Fruit fly (Drosophila melanogaster) whole organism, embryonic: Measurements from ENCODE around the gene sick.
A peak's percentile ranks its signal among the peaks of the same experiment; 100 is the strongest.

Source experiments
- CG10147 ChIP-seq: fragments of 200-800 bp; sonication (Bioruptor generic); optimal IDR thresholded peaks from 2 replicates; lab custom pipeline; 2019; ENCODE audit warnings: missing biosample characterization, mild to moderate bottlenecking, missing genetic modification characterization, moderate library complexity
- CG10321 ChIP-seq: fragments of 200-800 bp; sonication (Bioruptor generic); IDR thresholded peaks from 2 replicates; pipeline ENCODE4 v1.3.6; 2022; ENCODE audit warnings: missing biosample characterization, missing genetic modification characterization
- CG10462 ChIP-seq: fragments of 200-800 bp; sonication (Bioruptor generic); optimal IDR thresholded peaks from 2 replicates; lab custom pipeline; 2016; ENCODE audit warnings: missing biosample characterization, missing genetic modification characterization
- CG10543 ChIP-seq: fragments of 200-800 bp; sonication (Bioruptor generic); optimal IDR thresholded peaks from 3 replicates; lab custom pipeline; 2017; ENCODE audit warnings: missing biosample characterization, mild to moderate bottlenecking, missing genetic modification characterization, moderate library complexity
- CG1529 ChIP-seq: fragments of 200-800 bp; sonication (Bioruptor generic); optimal IDR thresholded peaks from 3 replicates; lab custom pipeline; 2018; ENCODE audit warnings: missing biosample characterization, missing genetic modification characterization
- CG15514 ChIP-seq: fragments of 200-800 bp; sonication (Bioruptor generic); optimal IDR thresholded peaks from 3 replicates; lab custom pipeline; 2017; ENCODE audit warnings: missing biosample characterization, missing genetic modification characterization, mild to moderate bottlenecking, moderate library complexity, missing genetic modification reagents
- CG16779 ChIP-seq: fragments of 200-800 bp; sonication (Bioruptor generic); IDR thresholded peaks from 2 replicates; pipeline ENCODE4 v1.3.6; 2022; ENCODE audit warnings: missing biosample characterization, missing genetic modification characterization
- CG17359 ChIP-seq: fragments of 200-800 bp; sonication (Bioruptor generic); optimal IDR thresholded peaks from 3 replicates; lab custom pipeline; 2018; ENCODE audit warnings: missing biosample characterization, mild to moderate bottlenecking, missing genetic modification characterization, moderate library complexity
- CG17361 ChIP-seq: fragments of 200-800 bp; sonication (Bioruptor generic); IDR thresholded peaks from 3 replicates; pipeline ENCODE4 v1.3.6; 2022; ENCODE audit warnings: missing biosample characterization, missing genetic modification characterization
- CG18011 ChIP-seq: fragments of 200-800 bp; sonication (Bioruptor generic); optimal IDR thresholded peaks from 2 replicates; lab custom pipeline; 2017; ENCODE audit warnings: missing biosample characterization, missing genetic modification characterization, mild to moderate bottlenecking, moderate library complexity, missing genotype
- CG31365 ChIP-seq: fragments of 200-800 bp; sonication (Bioruptor generic); optimal IDR thresholded peaks from 2 replicates; lab custom pipeline; 2018; ENCODE audit warnings: missing biosample characterization, mild to moderate bottlenecking, missing genetic modification characterization
- CG32532 ChIP-seq: fragments of 200-800 bp; sonication (Bioruptor generic); IDR thresholded peaks from 2 replicates; pipeline ENCODE4 v1.3.6; 2022; ENCODE audit warnings: missing biosample characterization, missing genetic modification characterization
- CG33557 ChIP-seq: fragments of 200-800 bp; sonication (Bioruptor generic); optimal IDR thresholded peaks from 2 replicates; lab custom pipeline; 2019; ENCODE audit warnings: missing biosample characterization, mild to moderate bottlenecking, missing genetic modification characterization, moderate library complexity
- CG4282 ChIP-seq: fragments of 200-800 bp; sonication (Bioruptor generic); optimal IDR thresholded peaks from 2 replicates; lab custom pipeline; 2016; ENCODE audit warnings: missing biosample characterization, missing genetic modification characterization
- CG6254 ChIP-seq: fragments of 200-800 bp; sonication (Bioruptor generic); optimal IDR thresholded peaks from 3 replicates; lab custom pipeline; 2017; ENCODE audit warnings: mild to moderate bottlenecking, missing biosample characterization, missing genetic modification reagents, missing genetic modification characterization
- CG6272 ChIP-seq: fragments of 200-800 bp; sonication (Bioruptor generic); IDR thresholded peaks from 2 replicates; pipeline ENCODE4 v1.3.6; 2022; ENCODE audit warnings: missing biosample characterization, missing genetic modification characterization
- CG6765 ChIP-seq: fragments of 200-800 bp; sonication (Bioruptor generic); optimal IDR thresholded peaks from 3 replicates; lab custom pipeline; 2017; ENCODE audit warnings: missing biosample characterization, mild to moderate bottlenecking, missing genetic modification characterization
- CG8765 ChIP-seq: fragments of 200-800 bp; sonication (Bioruptor generic); IDR thresholded peaks from 2 replicates; pipeline ENCODE4 v1.3.6; 2022; ENCODE audit warnings: missing biosample characterization, missing genetic modification characterization
- CG8944 ChIP-seq: fragments of 200-800 bp; sonication (Bioruptor generic); optimal IDR thresholded peaks from 3 replicates; lab custom pipeline; 2016; ENCODE audit warnings: missing biosample characterization, missing genetic modification characterization
- CG9609 ChIP-seq: fragments of 200-800 bp; sonication (Bioruptor generic); optimal IDR thresholded peaks from 3 replicates; lab custom pipeline; 2016; ENCODE audit warnings: missing biosample characterization, missing genetic modification characterization
- CTCF ChIP-seq: fragments of 200-800 bp; sonication (Bioruptor generic); optimal IDR thresholded peaks from 2 replicates; lab custom pipeline; 2017; ENCODE audit warnings: missing biosample characterization, mild to moderate bottlenecking, missing genetic modification characterization, moderate library complexity
- Camta ChIP-seq: fragments of 200-800 bp; sonication (Bioruptor generic); optimal IDR thresholded peaks from 2 replicates; lab custom pipeline; 2016; ENCODE audit warnings: missing biosample characterization, missing genetic modification characterization
- Elba2 ChIP-seq: fragments of 200-800 bp; sonication (Bioruptor generic); optimal IDR thresholded peaks from 3 replicates; lab custom pipeline; 2016; ENCODE audit warnings: missing biosample characterization, missing genetic modification characterization
- Ets97D ChIP-seq: fragments of 200-800 bp; sonication (Bioruptor generic); optimal IDR thresholded peaks from 3 replicates; lab custom pipeline; 2016; ENCODE audit warnings: missing biosample characterization, missing genetic modification characterization
- HLH4C ChIP-seq: fragments of 200-800 bp; sonication (Bioruptor generic); IDR thresholded peaks from 3 replicates; pipeline ENCODE4 v1.3.6; 2022; ENCODE audit warnings: missing biosample characterization, missing genetic modification characterization; ENCODE audit not compliant: partially characterized antibody
- HmgZ ChIP-seq: fragments of 200-800 bp; sonication (Bioruptor generic); optimal IDR thresholded peaks from 2 replicates; lab custom pipeline; 2018; ENCODE audit warnings: missing biosample characterization, mild to moderate bottlenecking, missing genetic modification characterization
- Hmr ChIP-seq: fragments of 200-800 bp; sonication (Bioruptor generic); optimal IDR thresholded peaks from 3 replicates; lab custom pipeline; 2017; ENCODE audit warnings: mild to moderate bottlenecking, missing biosample characterization, missing genetic modification reagents, missing genetic modification characterization
- Hmx ChIP-seq: fragments of 200-800 bp; sonication (Bioruptor generic); optimal IDR thresholded peaks from 2 replicates; lab custom pipeline; 2016; ENCODE audit warnings: missing biosample characterization, missing genetic modification characterization
- Hsf ChIP-seq: fragments of 200-800 bp; sonication (Bioruptor generic); optimal IDR thresholded peaks from 3 replicates; lab custom pipeline; 2016; ENCODE audit warnings: missing biosample characterization, missing genetic modification characterization
- MTF-1 ChIP-seq: fragments of 200-800 bp; sonication (Bioruptor generic); optimal IDR thresholded peaks from 2 replicates; lab custom pipeline; 2018; ENCODE audit warnings: missing biosample characterization, mild to moderate bottlenecking, missing genetic modification characterization, borderline replicate concordance
- Optix ChIP-seq: fragments of 200-800 bp; sonication (Bioruptor generic); IDR thresholded peaks from 3 replicates; pipeline ENCODE4 v1.3.6; 2022; ENCODE audit warnings: missing biosample characterization, missing genetic modification characterization
- Pdp1 ChIP-seq, 2 experiments: fragments of 200-800 bp; sonication (Bioruptor generic); optimal IDR thresholded peaks; 3 replicates each; lab custom pipeline; 2016; ENCODE audit warnings: missing biosample characterization in 2 of 2, missing genetic modification characterization in 2 of 2, mild to moderate bottlenecking in 1 of 2, moderate library complexity in 1 of 2
- Ptx1 ChIP-seq: fragments of 200-800 bp; sonication (Bioruptor generic); IDR thresholded peaks from 2 replicates; pipeline ENCODE4 v1.3.6; 2022; ENCODE audit warnings: missing biosample characterization, missing genetic modification characterization
- TFAM ChIP-seq: fragments of 200-800 bp; sonication (Bioruptor generic); optimal IDR thresholded peaks from 2 replicates; lab custom pipeline; 2017; ENCODE audit warnings: missing biosample characterization, missing genetic modification characterization, inconsistent platforms
- Vsx1 ChIP-seq: fragments of 200-800 bp; sonication (Bioruptor generic); optimal IDR thresholded peaks from 2 replicates; lab custom pipeline; 2017; ENCODE audit warnings: missing biosample characterization, mild to moderate bottlenecking, missing genetic modification characterization, missing genetic modification reagents
- btn ChIP-seq: fragments of 200-800 bp; sonication (Bioruptor generic); optimal IDR thresholded peaks from 2 replicates; lab custom pipeline; 2016; ENCODE audit warnings: missing biosample characterization, missing genetic modification characterization
- cad ChIP-seq: fragments of >200 bp; optimal IDR thresholded peaks from 2 replicates; lab custom pipeline; 2017; ENCODE audit warnings: missing biosample characterization, missing genetic modification characterization
- gcm2 ChIP-seq: fragments of 200-800 bp; sonication (Bioruptor generic); optimal IDR thresholded peaks from 2 replicates; lab custom pipeline; 2016; ENCODE audit warnings: missing biosample characterization, missing genetic modification characterization
- grn ChIP-seq: fragments of 200-800 bp; sonication (Bioruptor generic); optimal IDR thresholded peaks from 3 replicates; lab custom pipeline; 2017; ENCODE audit warnings: missing biosample characterization, missing genetic modification characterization
- luna ChIP-seq: fragments of 200-800 bp; sonication (Bioruptor generic); optimal IDR thresholded peaks from 2 replicates; lab custom pipeline; 2016; ENCODE audit warnings: missing biosample characterization, missing genetic modification characterization
- maf-S ChIP-seq: fragments of 200-800 bp; sonication (Bioruptor generic); optimal IDR thresholded peaks from 2 replicates; lab custom pipeline; 2016; ENCODE audit warnings: missing biosample characterization, missing genetic modification characterization
- p53 ChIP-seq: fragments of 200-800 bp; sonication (Bioruptor generic); optimal IDR thresholded peaks from 2 replicates; lab custom pipeline; 2016; ENCODE audit warnings: missing biosample characterization, missing genetic modification characterization
- phol ChIP-seq: fragments of 200-800 bp; sonication (Bioruptor generic); optimal IDR thresholded peaks from 3 replicates; lab custom pipeline; 2018; ENCODE audit warnings: missing biosample characterization, mild to moderate bottlenecking, missing genetic modification characterization, moderate library complexity
- prd ChIP-seq, 3 experiments: fragments of >200 bp in 2 of 3; fragments of 200-800 bp in 1 of 3; sonication (Bioruptor generic) in 1 of 3; optimal IDR thresholded peaks in 2 of 3; IDR thresholded peaks in 1 of 3; 2 replicates in 2 of 3; 3 replicates in 1 of 3; pipeline versions ENCODE4 v1.3.6 to Lab custom; 2017 to 2022; ENCODE audit warnings: missing biosample characterization in 1 of 3, missing genetic modification characterization in 1 of 3
- pzg ChIP-seq: fragments of 200-800 bp; sonication (Bioruptor generic); optimal IDR thresholded peaks from 3 replicates; lab custom pipeline; 2018; ENCODE audit warnings: missing biosample characterization, mild to moderate bottlenecking, missing genetic modification characterization, moderate library complexity
- ro ChIP-seq: fragments of 200-800 bp; sonication (Bioruptor generic); IDR thresholded peaks from 2 replicates; pipeline ENCODE4 v1.3.6; 2022; ENCODE audit warnings: missing biosample characterization, missing genetic modification characterization
- sd ChIP-seq: fragments of 200-800 bp; sonication (Bioruptor generic); optimal IDR thresholded peaks from 3 replicates; lab custom pipeline; 2018; ENCODE audit warnings: missing biosample characterization, mild to moderate bottlenecking, missing genetic modification characterization, moderate library complexity
- tx ChIP-seq: fragments of 200-800 bp; sonication (Bioruptor generic); optimal IDR thresholded peaks from 2 replicates; lab custom pipeline; 2016; ENCODE audit warnings: missing biosample characterization, missing genetic modification characterization
- wor ChIP-seq: fragments of 200-800 bp; sonication (Bioruptor generic); IDR thresholded peaks from 2 replicates; pipeline ENCODE4 v1.3.6; 2022; ENCODE audit warnings: missing biosample characterization, missing genetic modification characterization
- zfh2 ChIP-seq: fragments of 200-800 bp; sonication (Bioruptor generic); optimal IDR thresholded peaks from 2 replicates; lab custom pipeline; 2016; ENCODE audit warnings: missing biosample characterization, missing genetic modification characterization

Gene sick

dm6 chr2L:19758511-19759128 is 37.5 kb upstream of the sick start, which contains the start of the genes CG10628 and Dus3 (continued):
- TF ChIP-seq Optix (peak; percentile 91), CG15514 (GFP tag; lab: Kevin White, UChicago) (peak; percentile 83), CG17361 (GFP tag; lab: Robert Waterston, UW) (peak; percentile 93), maf-S (GFP tag; lab: Kevin White, UChicago) (peak; percentile 89), CG4282 (GFP tag; lab: Kevin White, UChicago) (peak; percentile 89), Elba2 (GFP tag; lab: Kevin White, UChicago) (peak; percentile 33), CG31365 (tag; lab: Kevin White, UChicago) (peak; percentile 49), TFAM (GFP tag; lab: Kevin White, UChicago) (no peak), Ets97D (GFP tag; lab: Kevin White, UChicago) (peak; percentile 83), prd (optimal IDR thresholded peaks at IDR 0.05; lab: Kevin White, UChicago) (no peak), prd (GFP tag; IDR thresholded peaks at IDR 0.05; lab: Robert Waterston, UW) (peak; percentile 95), Ptx1 (peak; percentile 95), CG16779 (GFP tag; lab: Robert Waterston, UW) (peak; percentile 75), CG18011 (GFP tag; lab: Kevin White, UChicago) (peak; percentile 80), CG6765 (GFP tag; lab: Kevin White, UChicago) (peak; percentile 66), CG6254 (peak; percentile 70), wor (GFP tag; lab: Robert Waterston, UW) (peak; percentile 71), pzg (GFP tag; lab: Kevin White, UChicago) (peak; percentile 73), Vsx1 (GFP tag; lab: Kevin White, UChicago) (no peak), CG10147 (GFP tag; lab: Kevin White, UChicago) (peak; percentile 88), Hmr (GFP tag; lab: Kevin White, UChicago) (peak; percentile 91), CG9609 (GFP tag; lab: Kevin White, UChicago) (peak; percentile 94), CG33557 (GFP tag; lab: Kevin White, UChicago) (peak; percentile 73), luna (GFP tag; lab: Kevin White, UChicago) (peak; percentile 91), CG6272 (peak; percentile 90), Camta (GFP tag; lab: Kevin White, UChicago) (peak; percentile 92), Hmx (GFP tag; lab: Kevin White, UChicago) (peak; percentile 88), btn (GFP tag; lab: Kevin White, UChicago) (peak; percentile 80), CG10543 (GFP tag; lab: Kevin White, UChicago) (peak; percentile 88), HLH4C (GFP tag; lab: Robert Waterston, UW) (peak; percentile 57; the same call in 2 of the 3 replicates), CG8944 (GFP tag; lab: Kevin White, UChicago) (peak; percentile 82), ro (GFP tag; lab: Robert Waterston, UW) (peak; percentile 49), CTCF (GFP tag; lab: Kevin White, UChicago) (peak; percentile 15), zfh2 (peak; percentile 95), CG10462 (GFP tag; lab: Kevin White, UChicago) (peak; percentile 76), CG32532 (GFP tag; lab: Robert Waterston, UW) (peak; percentile 96), phol (tag; lab: Kevin White, UChicago) (peak; percentile 94), Pdp1 (GFP tag; optimal IDR thresholded peaks at IDR 0.05; lab: Kevin White, UChicago) (peak; percentile 96), p53 (GFP tag; lab: Kevin White, UChicago) (peak; percentile 73), CG8765 (peak; percentile 71), CG17359 (tag; lab: Kevin White, UChicago) (peak; percentile 89), sd (tag; lab: Kevin White, UChicago) (peak; percentile 97), CG1529 (peak; percentile 62), HmgZ (tag; lab: Kevin White, UChicago) (peak; percentile 95), tx (GFP tag; lab: Kevin White, UChicago) (peak; percentile 91), CG10321 (peak; percentile 67; the same call in 1 of the 2 replicates), cad (GFP tag; lab: Kevin White, UChicago) (no peak), MTF-1 (GFP tag; lab: Kevin White, UChicago) (peak; percentile 64), grn (no peak), gcm2 (GFP tag; lab: Kevin White, UChicago) (peak; percentile 80), Hsf (GFP tag; lab: Kevin White, UChicago) (peak; percentile 95)
